Worm (Caenorhabditis elegans) whole organism, young adult: ENCODE results near the gene T25B2.4.
A peak's percentile ranks its signal among the peaks of the same experiment; 100 is the strongest.

Experiments used
- B0336.3 ChIP-seq: fragments of 200-800 bp; sonication (Bioruptor generic); IDR thresholded peaks from 2 replicates; pipeline ENCODE4 v1.3.6; 2022; ENCODE audit warnings: missing genetic modification characterization, missing compliant biosample characterization
- D2030.7 ChIP-seq: fragments of 200-800 bp; sonication (Bioruptor generic); IDR thresholded peaks from 2 replicates; pipeline ENCODE4 v1.3.6; 2022; ENCODE audit warnings: missing genetic modification reagents, missing genetic modification characterization, missing compliant biosample characterization
- F33H1.4 ChIP-seq: fragments of 200-800 bp; sonication (Bioruptor generic); IDR thresholded peaks from 2 replicates; pipeline ENCODE4 v1.3.6; 2022; ENCODE audit warnings: missing genetic modification reagents, missing genetic modification characterization, missing compliant biosample characterization
- F57A8.1 ChIP-seq: fragments of 200-800 bp; sonication (Bioruptor generic); optimal IDR thresholded peaks from 2 replicates; lab custom pipeline; 2018; ENCODE audit warnings: mild to moderate bottlenecking, missing genetic modification characterization, moderate library complexity, missing compliant biosample characterization
- ZK185.1 ChIP-seq: sonication (generic microtip); optimal IDR thresholded peaks from 2 replicates; lab custom pipeline; 2016; ENCODE audit warnings: mild to moderate bottlenecking, missing genetic modification characterization, missing compliant biosample characterization; ENCODE audit not compliant: poor library complexity, severe bottlenecking
- ama-1 ChIP-seq, 3 experiments: fragments of 150-350 bp in 1 of 3; sonication (generic microtip) in 2 of 3; optimal IDR thresholded peaks; 2 replicates each; lab custom pipeline; 2014 to 2018; ENCODE audit warnings: missing biosample characterization in 2 of 3, missing genetic modification characterization in 2 of 3, missing genetic modification reagents in 2 of 3
- aptf-2 ChIP-seq: fragments of 200-800 bp; sonication (Bioruptor generic); conservative IDR thresholded peaks from 2 replicates; pipeline ENCODE4 v1.3.6; 2022; ENCODE audit warnings: missing genetic modification reagents, missing genetic modification characterization, missing compliant biosample characterization
- attf-5 ChIP-seq: fragments of 200-800 bp; sonication (Bioruptor generic); optimal IDR thresholded peaks from 2 replicates; lab custom pipeline; 2018; ENCODE audit warnings: mild to moderate bottlenecking, missing genetic modification characterization, missing compliant biosample characterization
- ceh-27 ChIP-seq: fragments of 200-800 bp; sonication (Bioruptor generic); optimal IDR thresholded peaks from 2 replicates; lab custom pipeline; 2018; ENCODE audit warnings: mild to moderate bottlenecking, missing genetic modification characterization, moderate library complexity, missing compliant biosample characterization
- ceh-40 ChIP-seq: fragments of 200-800 bp; sonication (Bioruptor generic); IDR thresholded peaks from 2 replicates; pipeline ENCODE4 v1.3.6; 2022; ENCODE audit warnings: missing genetic modification characterization, missing compliant biosample characterization
- dpff-1 ChIP-seq: sonication (generic microtip); optimal IDR thresholded peaks from 2 replicates; lab custom pipeline; 2017; ENCODE audit warnings: mild to moderate bottlenecking, missing genetic modification characterization, missing compliant biosample characterization
- egl-44 ChIP-seq: fragments of 200-800 bp; sonication (Bioruptor generic); IDR thresholded peaks from 2 replicates; pipeline ENCODE4 v1.3.6; 2022; ENCODE audit warnings: missing genetic modification reagents, missing genetic modification characterization, missing compliant biosample characterization
- gei-17 ChIP-seq: fragments of 200-800 bp; sonication (Bioruptor generic); optimal IDR thresholded peaks from 2 replicates; lab custom pipeline; 2018; ENCODE audit warnings: mild to moderate bottlenecking, missing genetic modification characterization, missing compliant biosample characterization
- hlh-26 ChIP-seq: fragments of 200-800 bp; sonication (Bioruptor generic); conservative IDR thresholded peaks from 2 replicates; pipeline ENCODE4 v1.3.6; 2022; ENCODE audit warnings: missing genetic modification reagents, missing genetic modification characterization, missing compliant biosample characterization
- hmg-1.2 ChIP-seq: fragments of 200-800 bp; sonication (Bioruptor generic); IDR thresholded peaks from 2 replicates; pipeline ENCODE4 v1.3.6; 2022; ENCODE audit warnings: missing genetic modification reagents, missing genetic modification characterization, missing compliant biosample characterization
- lag-1 ChIP-seq: fragments of 200-800 bp; sonication (Bioruptor generic); IDR thresholded peaks from 2 replicates; pipeline ENCODE4 v1.3.6; 2022; ENCODE audit warnings: missing genetic modification reagents, missing genetic modification characterization, missing compliant biosample characterization
- lsl-1 ChIP-seq: fragments of 200-800 bp; sonication (Bioruptor generic); optimal IDR thresholded peaks from 2 replicates; lab custom pipeline; 2018; ENCODE audit warnings: mild to moderate bottlenecking, missing genetic modification characterization, moderate library complexity, missing compliant biosample characterization
- lsy-27 ChIP-seq: sonication (generic microtip); optimal IDR thresholded peaks from 2 replicates; lab custom pipeline; 2017; ENCODE audit warnings: missing genetic modification characterization, mild to moderate bottlenecking, missing compliant biosample characterization, antibody characterized with exemption, missing genotype, borderline replicate concordance; ENCODE audit not compliant: insufficient read depth
- nfya-1 ChIP-seq: sonication (generic microtip); optimal IDR thresholded peaks from 2 replicates; lab custom pipeline; 2017; ENCODE audit warnings: antibody characterized with exemption, missing compliant biosample characterization, missing genetic modification characterization, borderline replicate concordance; ENCODE audit not compliant: insufficient read depth
- nfya-2 ChIP-seq: fragments of 200-800 bp; sonication (Bioruptor generic); IDR thresholded peaks from 2 replicates; pipeline ENCODE4 v1.3.6; 2022; ENCODE audit warnings: missing genetic modification reagents, missing genetic modification characterization, missing compliant biosample characterization
- nhr-120 ChIP-seq: fragments of 200-800 bp; sonication (Bioruptor generic); IDR thresholded peaks from 2 replicates; pipeline ENCODE4 v1.3.6; 2022; ENCODE audit warnings: missing genetic modification characterization, missing compliant biosample characterization
- snpc-1.1 ChIP-seq: sonication (generic microtip); optimal IDR thresholded peaks from 2 replicates; lab custom pipeline; 2017; ENCODE audit warnings: missing genetic modification characterization, mild to moderate bottlenecking, missing compliant biosample characterization, antibody characterized with exemption, moderate library complexity, missing genotype, missing genetic modification reagents; ENCODE audit not compliant: insufficient read depth
- snpc-3.4 ChIP-seq: sonication (generic microtip); optimal IDR thresholded peaks from 2 replicates; lab custom pipeline; 2017; ENCODE audit warnings: missing genetic modification characterization, mild to moderate bottlenecking, missing compliant biosample characterization, antibody characterized with exemption, moderate library complexity, missing genotype, missing genetic modification reagents
- snpc-4 ChIP-seq, 5 experiments: fragments of 150-350 bp in 1 of 5; sonication (generic microtip) in 4 of 5; optimal IDR thresholded peaks; 2 replicates each; lab custom pipeline; 2014 to 2018; ENCODE audit warnings: missing genetic modification characterization in 5 of 5, missing biosample characterization in 3 of 5, antibody characterized with exemption in 2 of 5, mild to moderate bottlenecking in 2 of 5, missing compliant biosample characterization in 2 of 5, missing genotype in 2 of 5, moderate library complexity in 2 of 5, missing genetic modification reagents in 1 of 5
- tbp1 ChIP-seq: fragments of 200-800 bp; sonication (Bioruptor generic); optimal IDR thresholded peaks from 2 replicates; lab custom pipeline; 2018; ENCODE audit warnings: mild to moderate bottlenecking, missing genetic modification characterization, missing compliant biosample characterization
- unc-62 ChIP-seq: fragments of 150-350 bp; optimal IDR thresholded peaks from 2 replicates; lab custom pipeline; 2014; ENCODE audit warnings: missing biosample characterization, missing genetic modification reagents, missing genetic modification characterization
- zfh-2 ChIP-seq: fragments of 200-800 bp; sonication (Bioruptor generic); conservative IDR thresholded peaks from 2 replicates; pipeline ENCODE4 v1.3.6; 2022; ENCODE audit warnings: missing genetic modification reagents, missing genetic modification characterization, missing compliant biosample characterization
- ztf-22 ChIP-seq: fragments of 200-800 bp; sonication (Bioruptor generic); optimal IDR thresholded peaks from 2 replicates; lab custom pipeline; 2018; ENCODE audit warnings: mild to moderate bottlenecking, missing genetic modification characterization, moderate library complexity, missing compliant biosample characterization
- ztf-26 ChIP-seq: sonication (generic microtip); optimal IDR thresholded peaks from 2 replicates; lab custom pipeline; 2017; ENCODE audit warnings: missing genetic modification characterization, missing compliant biosample characterization

Gene T25B2.4

ce11 chrX:6138243-6138642 lies 39.8 kb upstream of the T25B2.4 start, which contains the start of gene Y72A10A.1:
Gene Y72A10A.1, minus strand, starts transcription at chrX:6138343.
- TF ChIP-seq nhr-120 (no peak), gei-17 (GFP tag; lab: Kevin White, UChicago) (no peak)
- TF ChIP-seq, all 124 proteins: peak for 0

ce11 chrX:6145921-6146320 lies 32.1 kb upstream of the T25B2.4 start:
- TF ChIP-seq egl-44 (GFP tag; lab: Robert Waterston, UW) (no peak), nfya-1 (tag; lab: Kevin White, UChicago) (no peak), snpc-1.1 (no peak), hmg-1.2 (no peak), lsl-1 (GFP tag; lab: Kevin White, UChicago) (no peak), B0336.3 (GFP tag; lab: Robert Waterston, UW) (no peak), D2030.7 (GFP tag; lab: Robert Waterston, UW) (no peak), ama-1 (optimal IDR thresholded peaks at IDR 0.05; lab: Kevin White, UChicago) (no peak), ama-1 (GFP tag; optimal IDR thresholded peaks at IDR 0.05; lab: Kevin White, UChicago) (no peak), nfya-2 (GFP tag; lab: Robert Waterston, UW) (no peak)

ce11 chrX:6150449-6150848 lies 27.6 kb upstream of the T25B2.4 start, which contains the start of gene tag-275:
Gene tag-275, minus strand, starts transcription at chrX:6150549.
- TF ChIP-seq aptf-2 (GFP tag; lab: Robert Waterston, UW) (no peak), hmg-1.2 (no peak), ztf-22 (GFP tag; lab: Kevin White, UChicago) (no peak), ZK185.1 (tag; lab: Kevin White, UChicago) (no peak), unc-62 (GFP tag; lab: Kevin White, UChicago) (no peak), snpc-4 (GFP tag; optimal IDR thresholded peaks at IDR 0.05; lab: Kevin White, UChicago) (no peak), snpc-4 (tag; optimal IDR thresholded peaks at IDR 0.05; lab: Kevin White, UChicago) (no peak)

ce11 chrX:6150949-6151519 lies 27.0 kb upstream of the T25B2.4 start:
- TF ChIP-seq dpff-1: no peak
- peak; percentile 28 for TF ChIP-seq zfh-2 (GFP tag; lab: Robert Waterston, UW)

ce11 chrX:6155436-6155835 lies 22.6 kb upstream of the T25B2.4 start:
- no peak for TF ChIP-seq tbp1 (GFP tag; lab: Kevin White, UChicago)
- no peak for TF ChIP-seq ceh-27 (GFP tag; lab: Kevin White, UChicago)
- TF ChIP-seq ceh-40 (GFP tag; lab: Robert Waterston, UW): no peak
- TF ChIP-seq hlh-26: no peak
- TF ChIP-seq F33H1.4: no peak
- no peak for TF ChIP-seq F57A8.1 (GFP tag; lab: Kevin White, UChicago)
- no peak for TF ChIP-seq lag-1 (GFP tag; lab: Robert Waterston, UW)
- no peak for TF ChIP-seq attf-5 (GFP tag; lab: Kevin White, UChicago)
- TF ChIP-seq ztf-26 (tag; lab: Kevin White, UChicago): no peak
- no peak for TF ChIP-seq snpc-3.4

- no peak for TF ChIP-seq lsy-27 (tag; lab: Kevin White, UChicago)
These were observed 20.6 kb upstream of the T25B2.4 start for ce11 chrX:6157411-6157916.
